Worm (Caenorhabditis elegans) whole organism, L2 larva: ENCODE measurements around the gene C05C10.5.

Source experiments
- aly-2 ChIP-seq: fragments of 150-350 bp; optimal IDR thresholded peaks from 2 replicates; lab custom pipeline; 2014; ENCODE audit warnings: missing biosample characterization, missing genetic modification characterization
- elt-1 ChIP-seq: fragments of 150-350 bp; optimal IDR thresholded peaks from 2 replicates; lab custom pipeline; 2014; ENCODE audit warnings: missing biosample characterization, missing genetic modification characterization
- fos-1 ChIP-seq: fragments of 150-350 bp; optimal IDR thresholded peaks from 2 replicates; lab custom pipeline; 2014; ENCODE audit warnings: missing biosample characterization, missing genetic modification characterization
- lin-11 ChIP-seq: fragments of 150-350 bp; sonication (generic microtip); optimal IDR thresholded peaks from 2 replicates; lab custom pipeline; 2014; ENCODE audit warnings: missing biosample characterization, missing genetic modification characterization, inconsistent platforms, mixed read lengths
- lin-13 ChIP-seq: fragments of 150-350 bp; optimal IDR thresholded peaks from 2 replicates; lab custom pipeline; 2014; ENCODE audit warnings: missing biosample characterization, missing genetic modification reagents, missing genetic modification characterization
- nhr-12 ChIP-seq: fragments of 150-350 bp; optimal IDR thresholded peaks from 2 replicates; lab custom pipeline; 2014; ENCODE audit warnings: missing biosample characterization, missing genetic modification characterization
- nhr-237 ChIP-seq: fragments of 150-350 bp; optimal IDR thresholded peaks from 2 replicates; lab custom pipeline; 2014; ENCODE audit warnings: missing biosample characterization, missing genetic modification characterization
- snpc-4 ChIP-seq: fragments of 150-350 bp; optimal IDR thresholded peaks from 2 replicates; lab custom pipeline; 2014; ENCODE audit warnings: missing biosample characterization, missing genetic modification characterization
- unc-39 ChIP-seq: fragments of 150-350 bp; optimal IDR thresholded peaks from 2 replicates; lab custom pipeline; 2014; ENCODE audit warnings: missing biosample characterization, missing genetic modification characterization
- unc-55 ChIP-seq: fragments of 150-350 bp; sonication (generic microtip); optimal IDR thresholded peaks from 3 replicates; lab custom pipeline; 2014; ENCODE audit warnings: missing biosample characterization, missing genetic modification reagents, missing genetic modification characterization

ce11 chrII:9931012-9931411 lies 7.8 kb upstream of the C05C10.5 start:
- TF ChIP-seq nhr-237 (no peak), unc-39 (tag; lab: Kevin White, UChicago) (no peak), lin-13 (GFP tag; lab: Kevin White, UChicago) (no peak), lin-11 (tag; lab: Kevin White, UChicago) (no peak), nhr-12 (tag; lab: Kevin White, UChicago) (no peak), aly-2 (tag; lab: Kevin White, UChicago) (no peak), elt-1 (tag; lab: Kevin White, UChicago) (no peak), unc-55 (GFP tag; lab: Kevin White, UChicago) (peak; percentile 48), fos-1 (no peak), snpc-4 (no peak)
